Fruit fly (Drosophila melanogaster) S2 (cell line): Measurements from ENCODE around the gene CG7886.

Experiments used
- CG8478 ChIP-seq: fragments of >200 bp; optimal IDR thresholded peaks from 2 replicates; lab custom pipeline; 2018
- CTCF ChIP-seq, 2 experiments: fragments of >200 bp; optimal IDR thresholded peaks; 2 replicates each; lab custom pipeline; 2018

dm6 chr3R:14586480-14587443 lies 55.6 kb downstream of the CG7886 start:
- no peak for TF ChIP-seq CTCF (optimal IDR thresholded peaks at IDR 0.05; lab: Kevin White, UChicago)
- no peak for TF ChIP-seq CG8478 (lab: Kevin White, UChicago)
